Worm (Caenorhabditis elegans) whole organism, L4/young adult: ENCODE measurements around the gene rbm-26.
A peak's percentile ranks its signal among the peaks of the same experiment; 100 is the strongest.

ENCODE experiments used
- W03F9.2 ChIP-seq: fragments of 150-350 bp; optimal IDR thresholded peaks from 2 replicates; lab custom pipeline; 2014; ENCODE audit warnings: missing biosample characterization, missing genetic modification characterization
- dao-5 ChIP-seq: sonication (generic microtip); optimal IDR thresholded peaks from 2 replicates; lab custom pipeline; 2016; ENCODE audit warnings: missing genotype, missing genetic modification characterization, moderate library complexity, missing compliant biosample characterization
- him-1 ChIP-seq: sonication (generic microtip); optimal IDR thresholded peaks from 2 replicates; lab custom pipeline; 2016; ENCODE audit warnings: missing genotype, missing genetic modification reagents, missing genetic modification characterization, missing compliant biosample characterization

- TF ChIP-seq dao-5 (tag; lab: Kevin White, UChicago) (no peak), W03F9.2 (tag; lab: Kevin White, UChicago) (no peak), him-1 (tag; lab: Kevin White, UChicago) (peak; percentile 41)
Measured at ce11 chrIII:5755204-5755603, 43.9 kb downstream of the rbm-26 start, which contains the start of gene ida-1.
